Worm (Caenorhabditis elegans) whole organism, L3 larva: ENCODE measurements around the gene hpd-1.
A peak's percentile ranks its signal among the peaks of the same experiment; 100 is the strongest.

Experiments
- R02D3.7 ChIP-seq: fragments of 150-350 bp; optimal IDR thresholded peaks from 2 replicates; lab custom pipeline; 2014; ENCODE audit warnings: missing biosample characterization, missing genetic modification characterization
- ZK546.5 ChIP-seq: sonication (generic microtip); optimal IDR thresholded peaks from 2 replicates; lab custom pipeline; 2017; ENCODE audit warnings: missing biosample characterization, missing genetic modification characterization
- aly-2 ChIP-seq: fragments of 150-350 bp; optimal IDR thresholded peaks from 2 replicates; lab custom pipeline; 2014; ENCODE audit warnings: missing biosample characterization, missing genetic modification characterization
- ama-1 ChIP-seq: fragments of 150-350 bp; optimal IDR thresholded peaks from 2 replicates; lab custom pipeline; 2018
- ceh-16 ChIP-seq: sonication (generic microtip); optimal IDR thresholded peaks from 2 replicates; lab custom pipeline; 2017; ENCODE audit warnings: missing biosample characterization, missing genetic modification characterization
- ceh-28 ChIP-seq: fragments of 150-350 bp; optimal IDR thresholded peaks from 2 replicates; lab custom pipeline; 2014; ENCODE audit warnings: missing biosample characterization, missing genetic modification reagents, missing genetic modification characterization
- ceh-9 ChIP-seq: sonication (generic microtip); optimal IDR thresholded peaks from 2 replicates; lab custom pipeline; 2018; ENCODE audit warnings: missing biosample characterization, missing genetic modification characterization
- daf-12 ChIP-seq: fragments of 150-350 bp; optimal IDR thresholded peaks from 2 replicates; lab custom pipeline; 2014; ENCODE audit warnings: missing biosample characterization, missing genetic modification reagents, missing genetic modification characterization
- egl-27 ChIP-seq: sonication (generic microtip); optimal IDR thresholded peaks from 4 replicates; lab custom pipeline; 2017; ENCODE audit warnings: missing biosample characterization, missing genetic modification reagents, missing genetic modification characterization
- egl-5 ChIP-seq: fragments of 150-350 bp; optimal IDR thresholded peaks from 2 replicates; lab custom pipeline; 2017; ENCODE audit warnings: missing biosample characterization, missing genetic modification reagents, missing genetic modification characterization, inconsistent platforms
- elt-1 ChIP-seq: fragments of 150-350 bp; optimal IDR thresholded peaks from 2 replicates; lab custom pipeline; 2014; ENCODE audit warnings: missing biosample characterization, missing genetic modification characterization
- elt-2 ChIP-seq: sonication (generic microtip); optimal IDR thresholded peaks from 2 replicates; lab custom pipeline; 2016; ENCODE audit warnings: missing genetic modification reagents, mild to moderate bottlenecking, missing genetic modification characterization, missing compliant biosample characterization
- elt-3 ChIP-seq, 3 experiments: fragments of 150-350 bp in 1 of 3; sonication (generic microtip) in 2 of 3; optimal IDR thresholded peaks; 2 replicates in 2 of 3; 4 replicates in 1 of 3; lab custom pipeline; 2014 to 2017; ENCODE audit warnings: missing biosample characterization in 3 of 3, missing genetic modification characterization in 3 of 3
- eor-1 ChIP-seq, 2 experiments: fragments of 150-350 bp; optimal IDR thresholded peaks; 2 replicates each; lab custom pipeline; 2014 to 2018; ENCODE audit warnings: missing biosample characterization in 2 of 2, missing genetic modification characterization in 2 of 2
- fkh-10 ChIP-seq: sonication (generic microtip); optimal IDR thresholded peaks from 2 replicates; lab custom pipeline; 2017; ENCODE audit warnings: missing biosample characterization, missing genetic modification reagents, missing genetic modification characterization
- fos-1 ChIP-seq: fragments of 150-350 bp; optimal IDR thresholded peaks from 2 replicates; lab custom pipeline; 2014; ENCODE audit warnings: missing biosample characterization, missing genetic modification characterization
- hmg-11 ChIP-seq: sonication (generic microtip); optimal IDR thresholded peaks from 2 replicates; lab custom pipeline; 2016; ENCODE audit warnings: missing genetic modification characterization, missing compliant biosample characterization
- jun-1 ChIP-seq: fragments of 150-350 bp; optimal IDR thresholded peaks from 2 replicates; lab custom pipeline; 2014; ENCODE audit warnings: missing biosample characterization, missing genetic modification reagents, missing genetic modification characterization
- lin-39 ChIP-seq: fragments of 150-350 bp; optimal IDR thresholded peaks from 2 replicates; lab custom pipeline; 2018; ENCODE audit warnings: missing biosample characterization, missing genetic modification reagents, missing genetic modification characterization
- lsy-12 ChIP-seq: sonication (generic microtip); optimal IDR thresholded peaks from 2 replicates; lab custom pipeline; 2016; ENCODE audit warnings: mild to moderate bottlenecking, missing genetic modification characterization, missing compliant biosample characterization
- mml-1 ChIP-seq: fragments of 150-350 bp; sonication (generic microtip); optimal IDR thresholded peaks from 3 replicates; lab custom pipeline; 2014; ENCODE audit warnings: missing biosample characterization, missing genetic modification characterization
- nfya-1 ChIP-seq: sonication (generic microtip); optimal IDR thresholded peaks from 2 replicates; lab custom pipeline; 2017; ENCODE audit warnings: missing genetic modification characterization, mild to moderate bottlenecking, missing compliant biosample characterization, antibody characterized with exemption, moderate library complexity; ENCODE audit not compliant: insufficient read depth
- nhr-11 ChIP-seq: fragments of 150-350 bp; optimal IDR thresholded peaks from 2 replicates; lab custom pipeline; 2014; ENCODE audit warnings: missing biosample characterization, missing genetic modification characterization
- nhr-12 ChIP-seq: fragments of 150-350 bp; optimal IDR thresholded peaks from 2 replicates; lab custom pipeline; 2014; ENCODE audit warnings: missing biosample characterization, missing genetic modification characterization
- nhr-237 ChIP-seq: fragments of 150-350 bp; optimal IDR thresholded peaks from 2 replicates; lab custom pipeline; 2014; ENCODE audit warnings: missing biosample characterization, missing genetic modification characterization
- nhr-25 ChIP-seq: sonication (generic microtip); optimal IDR thresholded peaks from 2 replicates; lab custom pipeline; 2017; ENCODE audit warnings: missing biosample characterization, missing genetic modification characterization
- nhr-28 ChIP-seq: fragments of 150-350 bp; optimal IDR thresholded peaks from 2 replicates; lab custom pipeline; 2014; ENCODE audit warnings: missing biosample characterization, missing genetic modification characterization
- nhr-43 ChIP-seq: sonication (generic microtip); optimal IDR thresholded peaks from 2 replicates; lab custom pipeline; 2016; ENCODE audit warnings: mild to moderate bottlenecking, missing genetic modification characterization, missing compliant biosample characterization; ENCODE audit not compliant: poor library complexity, severe bottlenecking
- nhr-67 ChIP-seq: fragments of 150-350 bp; optimal IDR thresholded peaks from 2 replicates; lab custom pipeline; 2014; ENCODE audit warnings: missing biosample characterization, missing genetic modification characterization
- nhr-76 ChIP-seq: fragments of 150-350 bp; sonication (generic microtip); optimal IDR thresholded peaks from 5 replicates; lab custom pipeline; 2014; ENCODE audit warnings: missing biosample characterization, missing genetic modification characterization
- nhr-77 ChIP-seq: fragments of 150-350 bp; optimal IDR thresholded peaks from 2 replicates; lab custom pipeline; 2014; ENCODE audit warnings: missing biosample characterization, missing genetic modification characterization
- pha-4 ChIP-seq: fragments of 150-350 bp; optimal IDR thresholded peaks from 2 replicates; lab custom pipeline; 2014; ENCODE audit warnings: missing biosample characterization, missing genetic modification reagents, missing genetic modification characterization
- pqm-1 ChIP-seq: fragments of 150-350 bp; optimal IDR thresholded peaks from 2 replicates; lab custom pipeline; 2017; ENCODE audit warnings: missing biosample characterization, missing genetic modification characterization, inconsistent platforms
- skn-1 ChIP-seq: fragments of 150-350 bp; optimal IDR thresholded peaks from 2 replicates; lab custom pipeline; 2014; ENCODE audit warnings: missing biosample characterization, missing genetic modification characterization
- snpc-4 ChIP-seq: fragments of 150-350 bp; optimal IDR thresholded peaks from 2 replicates; lab custom pipeline; 2014; ENCODE audit warnings: missing biosample characterization, missing genetic modification characterization
- unc-39 ChIP-seq: sonication (generic microtip); optimal IDR thresholded peaks from 4 replicates; lab custom pipeline; 2017; ENCODE audit warnings: missing biosample characterization, missing genetic modification characterization
- unc-62 ChIP-seq: fragments of 150-350 bp; sonication (generic microtip); optimal IDR thresholded peaks from 4 replicates; lab custom pipeline; 2014; ENCODE audit warnings: missing biosample characterization, missing genetic modification reagents, missing genetic modification characterization
- zag-1 ChIP-seq: fragments of 150-350 bp; optimal IDR thresholded peaks from 2 replicates; lab custom pipeline; 2014; ENCODE audit warnings: missing biosample characterization, missing genetic modification characterization
- ztf-11 ChIP-seq: fragments of 150-350 bp; optimal IDR thresholded peaks from 2 replicates; lab custom pipeline; 2014; ENCODE audit warnings: missing biosample characterization, missing genetic modification characterization

The hpd-1 gene

ce11 chrIII:10521219-10521618, 14.1 kb upstream of the hpd-1 start:
- TF ChIP-seq fkh-10 (GFP tag; lab: Kevin White, UChicago) (no peak), eor-1 (tag; optimal IDR thresholded peaks at IDR 0.05; lab: Kevin White, UChicago) (no peak), nhr-76 (tag; lab: Kevin White, UChicago) (no peak), nhr-28 (tag; lab: Kevin White, UChicago) (no peak), ceh-28 (no peak), nfya-1 (no peak), ceh-16 (no peak), egl-27 (tag; lab: Kevin White, UChicago) (no peak), nhr-43 (tag; lab: Kevin White, UChicago) (no peak), ceh-9 (tag; lab: Kevin White, UChicago) (no peak)

- TF ChIP-seq elt-1 (tag; lab: Kevin White, UChicago) (peak; percentile 64), lin-39 (tag; lab: Kevin White, UChicago) (no peak), daf-12 (tag; lab: Kevin White, UChicago) (no peak), fkh-10 (GFP tag; lab: Kevin White, UChicago) (no peak), unc-62 (GFP tag; lab: Kevin White, UChicago) (no peak), ceh-28 (no peak), pqm-1 (tag; lab: Kevin White, UChicago) (no peak), ZK546.5 (tag; lab: Kevin White, UChicago) (no peak)
- TF ChIP-seq, all 47 proteins: peak for 1
These were observed 12.3 kb upstream of the hpd-1 start for ce11 chrIII:10523025-10523424.

ce11 chrIII:10524823-10525222, 10.5 kb upstream of the hpd-1 start:
- TF ChIP-seq snpc-4 (tag; lab: Kevin White, UChicago) (peak; percentile 60), fos-1 (tag; lab: Kevin White, UChicago) (no peak), zag-1 (no peak), nhr-25 (tag; lab: Kevin White, UChicago) (no peak), egl-27 (tag; lab: Kevin White, UChicago) (no peak), pqm-1 (tag; lab: Kevin White, UChicago) (no peak), nhr-12 (no peak)
- TF ChIP-seq, all 47 proteins: peak for 1

DNA sequence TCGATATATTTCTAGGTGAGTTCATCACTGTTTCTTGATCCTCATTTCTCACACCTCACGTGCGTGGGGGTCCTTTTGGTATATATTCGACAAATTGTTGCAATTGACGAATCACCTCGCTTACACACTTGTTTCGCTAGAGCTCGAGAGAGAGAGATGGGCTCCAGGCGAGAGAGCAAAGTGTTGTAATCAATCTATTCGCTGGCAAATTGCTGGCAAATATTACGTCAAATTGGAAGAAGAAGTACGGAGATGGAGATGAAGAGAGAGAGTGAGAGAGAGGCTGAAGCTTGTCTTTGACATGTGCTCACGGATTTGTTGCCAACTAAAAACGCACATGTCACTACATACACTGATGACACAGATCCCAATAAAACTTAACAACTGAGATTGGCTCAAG, 9.4 kb upstream of the hpd-1 start:
- TF ChIP-seq lin-39 (tag; lab: Kevin White, UChicago), result peak; percentile 76
- peak; percentile 34 for TF ChIP-seq egl-5 (tag; lab: Kevin White, UChicago)
- TF ChIP-seq nfya-1, result peak; percentile 41
- no peak for TF ChIP-seq ztf-11 (tag; lab: Kevin White, UChicago)
- peak; percentile 50 for TF ChIP-seq nhr-11 (tag; lab: Kevin White, UChicago)

ce11 chrIII:10527446-10527845, 7.9 kb upstream of the hpd-1 start:
- no peak for TF ChIP-seq eor-1 (tag; optimal IDR thresholded peaks at IDR 0.05; lab: Kevin White, UChicago)
- TF ChIP-seq ZK546.5 (tag; lab: Kevin White, UChicago), result no peak
- TF ChIP-seq nfya-1, result no peak
- TF ChIP-seq aly-2 (tag; lab: Kevin White, UChicago), result no peak
- TF ChIP-seq pha-4 (tag; lab: Kevin White, UChicago), result no peak
- no peak for TF ChIP-seq elt-3 (tag; optimal IDR thresholded peaks at IDR 0.05; lab: Kevin White, UChicago)
- TF ChIP-seq nhr-76 (tag; lab: Kevin White, UChicago), result no peak
- TF ChIP-seq nhr-11 (tag; lab: Kevin White, UChicago), result no peak
- TF ChIP-seq lsy-12 (tag; lab: Kevin White, UChicago), result no peak
- TF ChIP-seq ceh-16, result no peak
- no peak for TF ChIP-seq hmg-11 (tag; lab: Kevin White, UChicago)
- no peak for TF ChIP-seq ama-1
- no peak for TF ChIP-seq nhr-237 (tag; lab: Kevin White, UChicago)
- no peak for TF ChIP-seq ceh-9 (tag; lab: Kevin White, UChicago)

DNA sequence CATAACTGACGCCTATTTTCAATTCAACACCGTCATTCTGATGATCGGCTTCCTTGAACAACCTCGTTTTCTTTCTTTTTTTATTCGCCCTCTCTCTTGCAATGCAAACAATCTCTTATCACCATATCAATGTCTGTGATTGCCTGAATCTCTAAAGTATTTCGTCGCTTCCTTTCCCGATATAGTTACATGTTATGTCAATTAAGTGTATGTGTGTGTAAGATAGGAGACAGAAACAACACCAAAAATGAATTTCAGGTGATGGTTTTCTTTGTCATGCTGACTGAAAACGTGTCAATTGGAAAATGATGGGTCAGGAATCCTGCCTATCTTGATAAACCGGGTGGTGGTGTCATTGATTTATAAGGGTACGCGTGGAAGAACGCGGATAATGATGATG, 2.0 kb upstream of the hpd-1 start:
- no peak for TF ChIP-seq nhr-11 (tag; lab: Kevin White, UChicago)
- no peak for TF ChIP-seq nhr-77 (tag; lab: Kevin White, UChicago)
- no peak for TF ChIP-seq nhr-67
- TF ChIP-seq skn-1 (tag; lab: Kevin White, UChicago), result no peak
- no peak for TF ChIP-seq nhr-237 (tag; lab: Kevin White, UChicago)
- no peak for TF ChIP-seq daf-12 (tag; lab: Kevin White, UChicago)
- no peak for TF ChIP-seq mml-1 (tag; lab: Kevin White, UChicago)
- TF ChIP-seq elt-3 (tag; optimal IDR thresholded peaks at IDR 0.05; lab: Kevin White, UChicago), result peak in 2 of 3 experiments; percentile 32 to 77
- TF ChIP-seq snpc-4 (tag; lab: Kevin White, UChicago), result no peak
- peak; percentile 59 for TF ChIP-seq jun-1
- TF ChIP-seq unc-39 (tag; lab: Kevin White, UChicago), result no peak
- TF ChIP-seq fos-1 (tag; lab: Kevin White, UChicago), result peak; percentile 16
- peak; percentile 57 for TF ChIP-seq nhr-25 (tag; lab: Kevin White, UChicago)
- TF ChIP-seq egl-27 (tag; lab: Kevin White, UChicago), result no peak
- no peak for TF ChIP-seq ztf-11 (tag; lab: Kevin White, UChicago)
- TF ChIP-seq ceh-28, result peak; percentile 22
- no peak for TF ChIP-seq lsy-12 (tag; lab: Kevin White, UChicago)
- no peak for TF ChIP-seq nhr-28 (tag; lab: Kevin White, UChicago)
- TF ChIP-seq pqm-1 (tag; lab: Kevin White, UChicago), result peak; percentile 94
- TF ChIP-seq R02D3.7 (tag; lab: Kevin White, UChicago), result no peak
- no peak for TF ChIP-seq unc-62 (GFP tag; lab: Kevin White, UChicago)
- no peak for TF ChIP-seq aly-2 (tag; lab: Kevin White, UChicago)
- TF ChIP-seq lin-39 (tag; lab: Kevin White, UChicago), result no peak
- TF ChIP-seq elt-2 (tag; lab: Kevin White, UChicago), result peak; percentile 95
- no peak for TF ChIP-seq ceh-16
- TF ChIP-seq nhr-43 (tag; lab: Kevin White, UChicago), result peak; percentile 40
- no peak for TF ChIP-seq ceh-9 (tag; lab: Kevin White, UChicago)
- TF ChIP-seq nhr-76 (tag; lab: Kevin White, UChicago), result no peak
- no peak for TF ChIP-seq hmg-11 (tag; lab: Kevin White, UChicago)
